Fruit fly (Drosophila melanogaster) whole organism, embryonic: ENCODE results near the gene Pld3.

Experiments used
- CG17186 ChIP-seq: fragments of 200-800 bp; sonication (Bioruptor generic); optimal IDR thresholded peaks from 3 replicates; lab custom pipeline; 2017; ENCODE audit warnings: missing biosample characterization, missing genetic modification reagents, missing genetic modification characterization
- CG1832 ChIP-seq: fragments of 200-800 bp; sonication (Bioruptor generic); optimal IDR thresholded peaks from 2 replicates; lab custom pipeline; 2017; ENCODE audit warnings: missing biosample characterization, mild to moderate bottlenecking, missing genetic modification characterization, inconsistent platforms
- CG4424 ChIP-seq: fragments of 200-800 bp; sonication (Bioruptor generic); optimal IDR thresholded peaks from 3 replicates; lab custom pipeline; 2016; ENCODE audit warnings: missing biosample characterization, missing genetic modification characterization

DNA sequence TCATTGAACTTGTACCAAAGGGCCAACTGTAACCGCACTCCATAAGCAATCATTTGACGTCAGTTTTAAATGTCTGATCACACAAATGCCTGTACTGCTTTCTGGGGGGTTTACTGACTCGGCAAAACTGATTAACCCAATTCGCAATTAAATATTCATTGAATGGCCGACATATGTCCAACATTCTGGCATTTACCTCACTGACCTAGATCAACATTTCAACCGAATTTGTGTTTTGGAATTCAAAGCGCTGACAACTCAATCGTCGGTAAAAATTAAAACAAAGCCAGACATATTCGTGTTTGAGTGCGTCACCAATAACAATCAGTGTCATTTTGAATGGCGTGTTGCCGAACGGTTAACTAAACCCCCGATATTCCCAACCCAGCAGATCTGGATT is 43.0 kb upstream of the Pld3 start:
- TF ChIP-seq CG1832 (GFP tag; lab: Kevin White, UChicago) (no peak), CG17186 (GFP tag; lab: Kevin White, UChicago) (no peak), CG4424 (no peak)
